Worm (Caenorhabditis elegans): ENCODE results near the gene clec-57.

ce11 chrV:14501136-14501535, 32.1 kb downstream of the clec-57 start, which contains the start of gene R02D5.24:
- TF ChIP-seq hlh-26 (GFP tag; conservative IDR thresholded peaks at IDR 0.05) (no peak), somi-1 (GFP tag; optimal IDR thresholded peaks at IDR 0.05) (no peak), Y95B8A.8 (GFP tag; IDR thresholded peaks at IDR 0.05) (no peak), lin-26 (GFP tag; IDR thresholded peaks at IDR 0.05) (no peak), F23B12.7 (tag; optimal IDR thresholded peaks at IDR 0.05; ENCODE audit: insufficient read depth) (no peak), K12H6.12 (tag; optimal IDR thresholded peaks at IDR 0.05) (no peak), snpc-4 (GFP tag; optimal IDR thresholded peaks at IDR 0.05) (no peak), snpc-4 (tag; optimal IDR thresholded peaks at IDR 0.05) (no peak), nhr-90 (tag; optimal IDR thresholded peaks at IDR 0.05) (no peak), lin-35 (GFP tag; optimal IDR thresholded peaks at IDR 0.05) (no peak), madf-10 (tag; optimal IDR thresholded peaks at IDR 0.05) (no peak), Y53F4B.3 (GFP tag; IDR thresholded peaks at IDR 0.05) (no peak), atf-7 (tag; optimal IDR thresholded peaks at IDR 0.05) (no peak), ama-1 (optimal IDR thresholded peaks at IDR 0.05) (no peak), ama-1 (GFP tag; optimal IDR thresholded peaks at IDR 0.05) (no peak), F57C9.4 (tag; optimal IDR thresholded peaks at IDR 0.05) (no peak)

Measured in whole organism, young adult.